Fruit fly (Drosophila melanogaster): ENCODE measurements around the gene CG15445.

CG15445 gene

DNA sequence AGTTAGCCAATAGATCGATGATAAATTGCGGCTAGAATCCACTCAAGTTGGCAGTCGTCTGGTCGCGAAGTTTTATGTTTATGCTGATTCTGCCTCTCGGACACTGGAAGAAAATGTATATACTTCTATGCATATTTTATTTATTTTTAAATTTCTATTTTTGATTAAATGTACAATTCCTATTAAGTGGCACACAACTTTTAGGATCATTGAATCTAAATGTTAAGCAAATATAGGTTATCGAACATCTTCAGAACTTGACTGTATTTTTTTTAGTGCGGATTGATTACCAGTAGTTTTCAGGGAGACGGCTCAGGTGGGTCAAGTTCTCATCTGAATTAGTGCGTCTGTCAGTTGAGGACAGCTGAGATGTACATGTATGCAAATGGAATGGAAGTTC, 10.3 kb downstream of the CG15445 start:
- TF ChIP-seq D1 (tag; optimal IDR thresholded peaks at IDR 0.05): peak; percentile 33
- TF ChIP-seq CG17806 (tag; optimal IDR thresholded peaks at IDR 0.05): peak; percentile 73
- TF ChIP-seq Pif1A (GFP tag; optimal IDR thresholded peaks at IDR 0.05): peak; percentile 36
- TF ChIP-seq Snoo (tag; optimal IDR thresholded peaks at IDR 0.05): no peak
- no peak for TF ChIP-seq CG10348 (GFP tag; IDR thresholded peaks at IDR 0.05)
- TF ChIP-seq fd96Ca (GFP tag; IDR thresholded peaks at IDR 0.05): no peak
- peak; percentile 11; the same call in 1 of the 2 replicates for TF ChIP-seq CG12605 (GFP tag; IDR thresholded peaks at IDR 0.05)
- peak; percentile 67 for TF ChIP-seq CG9948 (tag; optimal IDR thresholded peaks at IDR 0.05)
- TF ChIP-seq rn (GFP tag; IDR thresholded peaks at IDR 0.05): no peak
- TF ChIP-seq EcR (GFP tag; optimal IDR thresholded peaks at IDR 0.05): no peak
- TF ChIP-seq CG15710 (tag; optimal IDR thresholded peaks at IDR 0.05): peak; percentile 69
- peak; percentile 17 for TF ChIP-seq gl (tag; optimal IDR thresholded peaks at IDR 0.05)
- 0 out of 2 replicates have a peak, but pooled peaks have one; percentile 6 for TF ChIP-seq Ets98B (GFP tag; IDR thresholded peaks at IDR 0.05)
- TF ChIP-seq CG8301 (tag; optimal IDR thresholded peaks at IDR 0.05): peak; percentile 39
- TF ChIP-seq CG8159 (tag; optimal IDR thresholded peaks at IDR 0.05): peak; percentile 80
- TF ChIP-seq Pif1B (GFP tag; optimal IDR thresholded peaks at IDR 0.05): peak; percentile 25
- no peak for TF ChIP-seq CG32121 (GFP tag; IDR thresholded peaks at IDR 0.05)
- no peak for TF ChIP-seq CG13204 (GFP tag; optimal IDR thresholded peaks at IDR 0.05)
- TF ChIP-seq CG34367 (tag; optimal IDR thresholded peaks at IDR 0.05): peak; percentile 55
- peak; percentile 56; the same call in 2 of the 3 replicates for TF ChIP-seq CG4496 (GFP tag; IDR thresholded peaks at IDR 0.05)
- peak; percentile 67 for TF ChIP-seq CG14655 (GFP tag; optimal IDR thresholded peaks at IDR 0.05)

DNA sequence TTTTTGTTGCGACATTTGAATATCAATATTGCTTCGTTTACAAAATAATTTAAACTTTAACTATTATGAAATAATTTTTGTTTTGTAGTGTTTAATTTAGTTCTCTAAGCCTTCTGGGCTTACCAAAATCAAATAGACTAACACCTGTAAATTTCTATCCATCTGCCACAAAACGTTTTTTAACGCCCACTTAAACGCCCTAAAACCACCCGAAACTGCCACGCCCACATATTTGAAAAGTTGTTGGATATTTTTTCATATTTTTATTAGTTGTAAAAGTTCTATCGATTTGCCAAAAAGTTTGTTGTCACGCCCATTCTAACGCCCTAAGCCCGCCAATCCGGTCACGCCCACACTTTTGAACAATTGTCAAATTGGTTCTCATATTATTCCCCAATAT, 30.0 kb downstream of the CG15445 start, which contains the start of gene CG45154:
Gene CG45154, minus strand, starts transcription at position 101 of the 400 bp plus-strand sequence.
- TF ChIP-seq fd96Ca (GFP tag; IDR thresholded peaks at IDR 0.05) (no peak), D1 (tag; optimal IDR thresholded peaks at IDR 0.05) (no peak), CG17806 (tag; optimal IDR thresholded peaks at IDR 0.05) (no peak), CG13204 (GFP tag; optimal IDR thresholded peaks at IDR 0.05) (no peak), Pif1B (GFP tag; optimal IDR thresholded peaks at IDR 0.05) (no peak), CG12605 (GFP tag; IDR thresholded peaks at IDR 0.05) (no peak), CG34367 (tag; optimal IDR thresholded peaks at IDR 0.05) (no peak), gl (tag; optimal IDR thresholded peaks at IDR 0.05) (no peak), CG8159 (tag; optimal IDR thresholded peaks at IDR 0.05) (no peak), CG32121 (GFP tag; IDR thresholded peaks at IDR 0.05) (no peak), Ets98B (GFP tag; IDR thresholded peaks at IDR 0.05) (no peak), CG14655 (GFP tag; optimal IDR thresholded peaks at IDR 0.05) (no peak), rn (GFP tag; IDR thresholded peaks at IDR 0.05) (no peak)
